Worm (Caenorhabditis elegans) whole organism, L4 larva: ENCODE measurements around the gene ver-1.

Source experiments
- F10B5.3 ChIP-seq: sonication (generic microtip); optimal IDR thresholded peaks from 2 replicates; lab custom pipeline; 2016; ENCODE audit warnings: mild to moderate bottlenecking, missing genetic modification characterization, missing compliant biosample characterization
- R02D3.7 ChIP-seq: fragments of 150-350 bp; sonication (generic microtip); optimal IDR thresholded peaks from 3 replicates; lab custom pipeline; 2014; ENCODE audit warnings: missing biosample characterization, missing genetic modification characterization
- aha-1 ChIP-seq: fragments of 150-350 bp; peaks from one replicate; lab custom pipeline; 2014; ENCODE audit warnings: missing biosample characterization, missing genetic modification characterization
- attf-4 ChIP-seq: sonication (generic microtip); optimal IDR thresholded peaks from 3 replicates; lab custom pipeline; 2017; ENCODE audit warnings: missing biosample characterization, missing genetic modification characterization
- ceh-28 ChIP-seq: fragments of 150-350 bp; optimal IDR thresholded peaks from 2 replicates; lab custom pipeline; 2014; ENCODE audit warnings: missing biosample characterization, missing genetic modification reagents, missing genetic modification characterization
- ceh-82 ChIP-seq: sonication (generic microtip); optimal IDR thresholded peaks from 2 replicates; lab custom pipeline; 2017; ENCODE audit warnings: missing biosample characterization, missing genetic modification characterization
- cey-2 ChIP-seq: sonication (generic microtip); optimal IDR thresholded peaks from 3 replicates; lab custom pipeline; 2017; ENCODE audit warnings: missing genetic modification characterization, mild to moderate bottlenecking, missing compliant biosample characterization, antibody characterized with exemption, borderline replicate concordance; ENCODE audit not compliant: insufficient read depth
- dmd-9 ChIP-seq: fragments of 200-800 bp; sonication (Bioruptor generic); IDR thresholded peaks from 2 replicates; pipeline ENCODE4 v1.3.6; 2022; ENCODE audit warnings: missing genetic modification reagents, missing genetic modification characterization, missing compliant biosample characterization
- egl-27 ChIP-seq: sonication (generic microtip); optimal IDR thresholded peaks from 3 replicates; lab custom pipeline; 2017; ENCODE audit warnings: missing biosample characterization, missing genetic modification reagents, missing genetic modification characterization
- egl-43 ChIP-seq: fragments of 200-800 bp; sonication (Bioruptor generic); IDR thresholded peaks from 2 replicates; pipeline ENCODE4 v1.3.6; 2022; ENCODE audit warnings: missing genetic modification reagents, missing genetic modification characterization, missing compliant biosample characterization
- gei-8 ChIP-seq: fragments of 200-800 bp; sonication (Bioruptor generic); optimal IDR thresholded peaks from 2 replicates; lab custom pipeline; 2018; ENCODE audit warnings: mild to moderate bottlenecking, missing genetic modification characterization, missing compliant biosample characterization
- hlh-11 ChIP-seq: fragments of 200-800 bp; sonication (Bioruptor generic); optimal IDR thresholded peaks from 2 replicates; lab custom pipeline; 2018; ENCODE audit warnings: mild to moderate bottlenecking, missing genetic modification characterization, missing compliant biosample characterization
- lin-1 ChIP-seq: fragments of 200-800 bp; sonication (Bioruptor generic); IDR thresholded peaks from 2 replicates; pipeline ENCODE4 v1.3.6; 2022; ENCODE audit warnings: missing genetic modification reagents, missing genetic modification characterization, missing compliant biosample characterization
- lin-29 ChIP-seq: fragments of 200-800 bp; sonication (Bioruptor generic); IDR thresholded peaks from 2 replicates; pipeline ENCODE4 v1.3.6; 2022; ENCODE audit warnings: missing genetic modification reagents, missing genetic modification characterization, missing compliant biosample characterization
- lir-3 ChIP-seq: sonication (generic microtip); optimal IDR thresholded peaks from 2 replicates; lab custom pipeline; 2016; ENCODE audit warnings: mild to moderate bottlenecking, missing genetic modification characterization, missing compliant biosample characterization
- mdl-1 ChIP-seq, 2 experiments: fragments of 150-350 bp in 1 of 2; sonication (generic microtip) in 1 of 2; optimal IDR thresholded peaks; 2 replicates each; lab custom pipeline; 2014 to 2017; ENCODE audit warnings: missing biosample characterization in 2 of 2, missing genetic modification characterization in 2 of 2
- mdt-29 ChIP-seq: fragments of 200-800 bp; sonication (Bioruptor generic); IDR thresholded peaks from 2 replicates; pipeline ENCODE4 v1.3.6; 2022; ENCODE audit warnings: missing genetic modification reagents, missing genetic modification characterization, missing compliant biosample characterization
- mxl-2 ChIP-seq: fragments of 200-800 bp; sonication (Bioruptor generic); conservative IDR thresholded peaks from 2 replicates; pipeline ENCODE4 v1.3.6; 2022; ENCODE audit warnings: missing genetic modification reagents, missing genetic modification characterization, missing compliant biosample characterization
- mxl-3 ChIP-seq: fragments of 200-800 bp; sonication (Bioruptor generic); optimal IDR thresholded peaks from 2 replicates; lab custom pipeline; 2018; ENCODE audit warnings: mild to moderate bottlenecking, missing genetic modification characterization, missing compliant biosample characterization
- nhr-102 ChIP-seq: sonication (generic microtip); optimal IDR thresholded peaks from 2 replicates; lab custom pipeline; 2016; ENCODE audit warnings: mild to moderate bottlenecking, missing genetic modification characterization, moderate library complexity, missing compliant biosample characterization
- nhr-237 ChIP-seq: sonication (generic microtip); optimal IDR thresholded peaks from 2 replicates; lab custom pipeline; 2017; ENCODE audit warnings: missing biosample characterization, missing genetic modification characterization
- nhr-25 ChIP-seq: sonication (generic microtip); optimal IDR thresholded peaks from 2 replicates; lab custom pipeline; 2017; ENCODE audit warnings: missing genetic modification characterization, mild to moderate bottlenecking, missing compliant biosample characterization, antibody characterized with exemption, moderate library complexity, borderline replicate concordance; ENCODE audit not compliant: insufficient read depth
- nhr-28 ChIP-seq: fragments of 150-350 bp; optimal IDR thresholded peaks from 2 replicates; lab custom pipeline; 2014; ENCODE audit warnings: missing biosample characterization, missing genetic modification characterization
- nhr-42 ChIP-seq: fragments of 200-800 bp; sonication (Bioruptor generic); IDR thresholded peaks from 2 replicates; pipeline ENCODE4 v1.3.6; 2022; ENCODE audit warnings: missing genetic modification characterization, missing compliant biosample characterization
- rbr-2 ChIP-seq: sonication (generic microtip); optimal IDR thresholded peaks from 2 replicates; lab custom pipeline; 2016; ENCODE audit warnings: missing genotype, missing genetic modification characterization, missing compliant biosample characterization
- saeg-2 ChIP-seq: fragments of 200-800 bp; sonication (Bioruptor generic); IDR thresholded peaks from 2 replicates; pipeline ENCODE4 v1.3.6; 2022; ENCODE audit warnings: missing genetic modification reagents, missing genetic modification characterization, missing compliant biosample characterization
- spr-1 ChIP-seq: sonication (generic microtip); optimal IDR thresholded peaks from 2 replicates; lab custom pipeline; 2016; ENCODE audit warnings: mild to moderate bottlenecking, missing genetic modification characterization, missing compliant biosample characterization
- tag-97 ChIP-seq: fragments of 200-800 bp; sonication (Bioruptor generic); IDR thresholded peaks from 2 replicates; pipeline ENCODE4 v1.3.6; 2022; ENCODE audit warnings: missing genetic modification characterization, missing compliant biosample characterization
- unc-130 ChIP-seq: sonication (generic microtip); optimal IDR thresholded peaks from 2 replicates; lab custom pipeline; 2016; ENCODE audit warnings: missing genetic modification reagents, missing genetic modification characterization, missing compliant biosample characterization
- unc-62 ChIP-seq, 3 experiments: fragments of 150-350 bp in 1 of 3; sonication (generic microtip); optimal IDR thresholded peaks in 2 of 3; peaks in 1 of 3; 1 replicate in 1 of 3; 2 replicates in 2 of 3; lab custom pipeline; 2014 to 2017; ENCODE audit warnings: missing biosample characterization in 3 of 3, missing genetic modification characterization in 3 of 3, missing genetic modification reagents in 3 of 3, missing genotype in 1 of 3
- vab-7 ChIP-seq: fragments of 200-800 bp; sonication (Bioruptor generic); IDR thresholded peaks from 2 replicates; pipeline ENCODE4 v1.3.6; 2022; ENCODE audit warnings: missing genetic modification reagents, missing genetic modification characterization, missing compliant biosample characterization
- zip-2 ChIP-seq: fragments of 150-350 bp; optimal IDR thresholded peaks from 2 replicates; lab custom pipeline; 2014; ENCODE audit warnings: missing biosample characterization, missing genetic modification characterization

The ver-1 gene

ce11 chrIII:188426-188888 is 31.8 kb downstream of the ver-1 start, which contains the start of gene ubc-20 (continued):
- no peak for TF ChIP-seq cey-2 (tag; lab: Kevin White, UChicago)

DNA sequence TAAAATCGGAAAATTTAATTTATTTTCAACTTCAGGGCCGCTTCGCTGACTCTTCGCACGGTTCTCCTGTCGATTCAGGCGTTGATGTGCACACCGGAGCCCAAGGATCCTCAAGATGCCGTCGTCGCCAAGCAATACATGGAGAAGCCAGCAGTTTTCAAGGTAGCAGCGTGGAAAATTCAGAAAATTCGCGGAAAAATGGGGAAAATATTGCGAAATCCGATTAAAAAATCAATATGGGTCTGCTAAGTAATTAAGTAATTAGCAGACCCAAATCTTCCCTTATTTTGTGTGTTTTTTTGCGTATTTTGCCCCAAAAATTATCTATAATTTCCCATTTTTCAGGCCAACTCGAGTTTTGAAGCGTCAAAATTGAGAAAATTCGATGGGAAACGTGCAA is 32.7 kb downstream of the ver-1 start:
- no peak for TF ChIP-seq spr-1 (tag; lab: Kevin White, UChicago)
- peak; percentile 79 for TF ChIP-seq aha-1 (tag; lab: Kevin White, UChicago)

DNA sequence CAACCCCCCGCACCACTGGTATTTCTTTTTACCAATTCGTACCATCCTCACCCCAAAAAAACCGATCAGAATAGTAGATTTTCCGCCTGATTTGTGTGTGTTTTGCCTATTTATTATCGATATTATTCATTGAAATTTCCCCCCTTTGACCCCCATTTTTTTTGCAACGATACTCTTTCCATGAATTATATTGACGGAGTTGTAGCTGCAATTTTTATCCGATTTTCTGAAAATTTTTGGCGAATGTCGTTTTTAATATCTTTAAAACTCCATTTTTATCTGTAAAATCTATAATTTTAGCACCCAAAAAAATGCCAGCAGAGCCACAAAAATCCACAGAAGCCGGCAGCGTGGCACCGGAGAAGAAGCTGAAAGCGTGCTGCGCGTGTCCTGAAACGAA is 34.1 kb downstream of the ver-1 start, which contains the start of gene cox-17:
cox-17 (plus strand) TSS at position 301 of the 400 bp plus-strand sequence.
- TF ChIP-seq nhr-42 (GFP tag; lab: Robert Waterston, UW) (peak; percentile 12; the same call in 1 of the 2 replicates), attf-4 (tag; lab: Kevin White, UChicago) (no peak)
- TF ChIP-seq, all 104 proteins: peak for 1

- no peak for TF ChIP-seq gei-8 (GFP tag; lab: Kevin White, UChicago)
- TF ChIP-seq rbr-2, result no peak
- TF ChIP-seq ceh-82 (tag; lab: Kevin White, UChicago), result no peak
- TF ChIP-seq cey-2 (tag; lab: Kevin White, UChicago), result no peak
- TF ChIP-seq F10B5.3 (tag; lab: Kevin White, UChicago), result no peak
- no peak for TF ChIP-seq tag-97 (GFP tag; lab: Robert Waterston, UW)
- no peak for TF ChIP-seq nhr-25 (tag; lab: Kevin White, UChicago)
- no peak for TF ChIP-seq zip-2 (tag; lab: Kevin White, UChicago)
- no peak for TF ChIP-seq egl-43 (GFP tag; lab: Robert Waterston, UW)
- TF ChIP-seq nhr-28 (tag; lab: Kevin White, UChicago), result no peak
- TF ChIP-seq mxl-2 (GFP tag; lab: Robert Waterston, UW), result no peak
- TF ChIP-seq mxl-3 (GFP tag; lab: Kevin White, UChicago), result no peak
- TF ChIP-seq lin-1, result no peak
- TF ChIP-seq vab-7, result no peak
- TF ChIP-seq unc-130 (GFP tag; lab: Kevin White, UChicago), result no peak
- TF ChIP-seq egl-27, result no peak
These were observed 35.2 kb downstream of the ver-1 start, which contains the start of gene sec-20 for ce11 chrIII:191803-192202. TSS of gene sec-20 (plus strand) at chrIII:192103.

- TF ChIP-seq lin-29 (GFP tag; lab: Robert Waterston, UW), result no peak
- TF ChIP-seq lir-3 (tag; lab: Kevin White, UChicago), result no peak
- TF ChIP-seq saeg-2 (GFP tag; lab: Robert Waterston, UW), result no peak
- no peak for TF ChIP-seq dmd-9 (GFP tag; lab: Robert Waterston, UW)
- TF ChIP-seq hlh-11 (tag; lab: Kevin White, UChicago), result no peak
- TF ChIP-seq nhr-237 (tag; lab: Kevin White, UChicago), result no peak
- TF ChIP-seq ceh-28, result no peak
- no peak for TF ChIP-seq nhr-102 (tag; lab: Kevin White, UChicago)
These were observed 37.5 kb downstream of the ver-1 start, which contains the start of gene F40G9.17 for ce11 chrIII:194160-194559. TSS of gene F40G9.17 (plus strand) at chrIII:194460.

DNA sequence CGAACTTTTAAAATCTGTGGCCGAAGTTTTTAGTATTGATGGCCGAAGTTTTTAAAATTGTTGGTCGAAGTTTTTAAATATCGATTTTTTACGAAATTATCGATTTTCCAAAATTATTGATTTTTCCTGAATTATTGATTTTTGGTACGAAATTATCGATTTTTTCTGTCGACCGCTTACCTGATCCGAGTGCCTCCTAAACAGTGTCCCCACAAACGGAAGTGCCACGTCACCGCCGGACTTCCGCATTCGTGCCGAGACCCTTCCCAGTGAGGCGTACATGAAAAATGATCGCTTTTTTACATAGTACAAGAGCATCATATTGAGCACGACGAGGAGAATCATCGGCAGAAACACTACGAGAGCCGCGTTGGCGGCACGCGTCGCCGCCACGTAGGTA is 47.3 kb downstream of the ver-1 start:
- TF ChIP-seq mdl-1 (tag; optimal IDR thresholded peaks at IDR 0.05; lab: Kevin White, UChicago), result no peak
- no peak for TF ChIP-seq R02D3.7 (tag; lab: Kevin White, UChicago)
- peak in 1 of 2 experiments; percentile 53 for TF ChIP-seq unc-62 (GFP tag; optimal IDR thresholded peaks at IDR 0.05 in 1 of 2; lab: Kevin White, UChicago)
- no peak for TF ChIP-seq unc-62 (tag; optimal IDR thresholded peaks at IDR 0.05; lab: Kevin White, UChicago)
- TF ChIP-seq mdt-29 (GFP tag; lab: Robert Waterston, UW), result no peak
- no peak for TF ChIP-seq nhr-237 (tag; lab: Kevin White, UChicago)
- peak; percentile 98 for TF ChIP-seq ceh-28
